Fruit fly (Drosophila melanogaster) whole organism, prepupa: ENCODE results near the gene LSm-4.

ENCODE experiments used
- Blimp-1 ChIP-seq: fragments of 200-800 bp; sonication (Bioruptor generic); optimal IDR thresholded peaks from 3 replicates; lab custom pipeline; 2017; ENCODE audit warnings: missing biosample characterization, missing genetic modification characterization, mild to moderate bottlenecking, moderate library complexity, missing genetic modification reagents
- CG10631 ChIP-seq: fragments of 200-800 bp; sonication (Bioruptor generic); optimal IDR thresholded peaks from 2 replicates; lab custom pipeline; 2016; ENCODE audit warnings: missing biosample characterization, missing genetic modification characterization
- CG11294 ChIP-seq: fragments of 200-800 bp; sonication (Bioruptor generic); IDR thresholded peaks from 2 replicates; pipeline ENCODE4 v1.3.6; 2022; ENCODE audit warnings: missing biosample characterization, missing genetic modification characterization
- CG11762 ChIP-seq: fragments of 200-800 bp; sonication (Bioruptor generic); optimal IDR thresholded peaks from 3 replicates; lab custom pipeline; 2016; ENCODE audit warnings: missing biosample characterization, missing genetic modification characterization; ENCODE audit not compliant: insufficient read depth
- CG11902 ChIP-seq: fragments of 200-800 bp; sonication (Bioruptor generic); optimal IDR thresholded peaks from 3 replicates; lab custom pipeline; 2016; ENCODE audit warnings: missing biosample characterization, missing genetic modification characterization
- CG1621 ChIP-seq: fragments of 200-800 bp; sonication (Bioruptor generic); optimal IDR thresholded peaks from 3 replicates; lab custom pipeline; 2018; ENCODE audit warnings: missing biosample characterization, mild to moderate bottlenecking, missing genetic modification characterization
- CG16779 ChIP-seq: fragments of 200-800 bp; sonication (Bioruptor generic); optimal IDR thresholded peaks from 3 replicates; lab custom pipeline; 2017; ENCODE audit warnings: missing biosample characterization, mild to moderate bottlenecking, missing genetic modification characterization
- CG31627 ChIP-seq: fragments of 200-800 bp; sonication (Bioruptor generic); optimal IDR thresholded peaks from 3 replicates; lab custom pipeline; 2016; ENCODE audit warnings: missing biosample characterization, missing genetic modification characterization
- CG32006 ChIP-seq: fragments of 200-800 bp; sonication (Bioruptor generic); optimal IDR thresholded peaks from 3 replicates; lab custom pipeline; 2017; ENCODE audit warnings: missing biosample characterization, mild to moderate bottlenecking, missing genetic modification characterization
- CG3919 ChIP-seq: fragments of 200-800 bp; sonication (Bioruptor generic); optimal IDR thresholded peaks from 3 replicates; lab custom pipeline; 2016; ENCODE audit warnings: missing biosample characterization, missing genetic modification characterization
- CG4318 ChIP-seq: fragments of 200-800 bp; sonication (Bioruptor generic); optimal IDR thresholded peaks from 3 replicates; lab custom pipeline; 2017; ENCODE audit warnings: missing biosample characterization, mild to moderate bottlenecking, missing genetic modification characterization
- CG6163 ChIP-seq: fragments of 200-800 bp; sonication (Bioruptor generic); IDR thresholded peaks from 3 replicates; pipeline ENCODE4 v1.3.6; 2022; ENCODE audit warnings: missing biosample characterization, missing genetic modification characterization
- CG6276 ChIP-seq: fragments of 200-800 bp; sonication (Bioruptor generic); optimal IDR thresholded peaks from 2 replicates; lab custom pipeline; 2017; ENCODE audit warnings: missing biosample characterization, mild to moderate bottlenecking, missing genetic modification characterization
- CG6792 ChIP-seq: fragments of 200-800 bp; sonication (Bioruptor generic); optimal IDR thresholded peaks from 3 replicates; lab custom pipeline; 2016; ENCODE audit warnings: missing biosample characterization, missing genetic modification characterization
- CG6808 ChIP-seq: fragments of 200-800 bp; sonication (Bioruptor generic); optimal IDR thresholded peaks from 3 replicates; lab custom pipeline; 2017; ENCODE audit warnings: missing biosample characterization, missing genetic modification characterization, mild to moderate bottlenecking, moderate library complexity, missing genetic modification reagents
- CG7368 ChIP-seq: fragments of 200-800 bp; sonication (Bioruptor generic); optimal IDR thresholded peaks from 3 replicates; lab custom pipeline; 2016; ENCODE audit warnings: missing biosample characterization, missing genetic modification characterization
- CG8119 ChIP-seq: fragments of 200-800 bp; sonication (Bioruptor generic); IDR thresholded peaks from 3 replicates; pipeline ENCODE4 v1.3.6; 2022; ENCODE audit warnings: missing biosample characterization, missing genetic modification characterization
- CG8319 ChIP-seq: fragments of 200-800 bp; sonication (Bioruptor generic); optimal IDR thresholded peaks from 3 replicates; lab custom pipeline; 2016; ENCODE audit warnings: missing biosample characterization, missing genetic modification characterization
- CG8632 ChIP-seq: fragments of 200-800 bp; sonication (Bioruptor generic); optimal IDR thresholded peaks from 3 replicates; lab custom pipeline; 2016; ENCODE audit warnings: missing biosample characterization, missing genetic modification characterization
- Eip75B ChIP-seq: fragments of 200-800 bp; sonication (Bioruptor generic); optimal IDR thresholded peaks from 3 replicates; lab custom pipeline; 2016; ENCODE audit warnings: missing biosample characterization, missing genetic modification characterization
- Eip78C ChIP-seq: fragments of 200-800 bp; sonication (Bioruptor generic); peaks from one replicate; lab custom pipeline; 2016; ENCODE audit warnings: missing biosample characterization, missing genetic modification characterization
- Eip93F ChIP-seq: fragments of 200-800 bp; sonication (Bioruptor generic); optimal IDR thresholded peaks from 2 replicates; lab custom pipeline; 2016; ENCODE audit warnings: missing biosample characterization, mild to moderate bottlenecking, missing genetic modification characterization
- Ets21C ChIP-seq: fragments of 200-800 bp; sonication (Bioruptor generic); optimal IDR thresholded peaks from 3 replicates; lab custom pipeline; 2016; ENCODE audit warnings: missing biosample characterization, missing genetic modification characterization
- Ets96B ChIP-seq: fragments of 200-800 bp; optimal IDR thresholded peaks from 2 replicates; lab custom pipeline; 2019; ENCODE audit warnings: missing biosample characterization, mild to moderate bottlenecking, missing genetic modification characterization, moderate library complexity
- Gug ChIP-seq: fragments of 200-800 bp; sonication (Bioruptor generic); IDR thresholded peaks from 2 replicates; pipeline ENCODE4 v1.3.6; 2022; ENCODE audit warnings: missing biosample characterization, missing genetic modification characterization
- Hr38 ChIP-seq: sonication (Bioruptor generic); optimal IDR thresholded peaks from 2 replicates; lab custom pipeline; 2016; ENCODE audit warnings: missing biosample characterization, missing genetic modification characterization
- Hr39 ChIP-seq: fragments of 200-800 bp; sonication (Bioruptor generic); optimal IDR thresholded peaks from 2 replicates; lab custom pipeline; 2016; ENCODE audit warnings: missing biosample characterization, missing genetic modification characterization
- Hr4 ChIP-seq: fragments of 200-800 bp; sonication (Bioruptor generic); optimal IDR thresholded peaks from 3 replicates; lab custom pipeline; 2016; ENCODE audit warnings: missing biosample characterization, missing genetic modification characterization
- Lpt ChIP-seq: fragments of 200-800 bp; sonication (Bioruptor generic); optimal IDR thresholded peaks from 3 replicates; lab custom pipeline; 2016; ENCODE audit warnings: missing biosample characterization, missing genetic modification characterization
- Met ChIP-seq: fragments of 200-800 bp; sonication (Bioruptor generic); optimal IDR thresholded peaks from 3 replicates; lab custom pipeline; 2016; ENCODE audit warnings: missing biosample characterization, missing genetic modification characterization
- OdsH ChIP-seq: fragments of 200-800 bp; sonication (Bioruptor generic); optimal IDR thresholded peaks from 3 replicates; lab custom pipeline; 2016; ENCODE audit warnings: missing biosample characterization, missing genetic modification characterization
- Smox ChIP-seq: fragments of 200-800 bp; sonication (Bioruptor generic); optimal IDR thresholded peaks from 3 replicates; lab custom pipeline; 2016; ENCODE audit warnings: missing biosample characterization, missing genetic modification characterization
- Sox102F ChIP-seq: fragments of 200-800 bp; sonication (Bioruptor generic); optimal IDR thresholded peaks from 2 replicates; lab custom pipeline; 2016; ENCODE audit warnings: missing biosample characterization, mild to moderate bottlenecking, missing genetic modification characterization
- Sox14 ChIP-seq: fragments of 200-800 bp; sonication (Bioruptor generic); optimal IDR thresholded peaks from 3 replicates; lab custom pipeline; 2016; ENCODE audit warnings: missing biosample characterization, missing genetic modification characterization
- Sox15 ChIP-seq: fragments of 200-800 bp; sonication (Bioruptor generic); optimal IDR thresholded peaks from 3 replicates; lab custom pipeline; 2016; ENCODE audit warnings: missing biosample characterization, missing genetic modification characterization
- achi ChIP-seq: fragments of 200-800 bp; sonication (Bioruptor generic); optimal IDR thresholded peaks from 3 replicates; lab custom pipeline; 2016; ENCODE audit warnings: missing biosample characterization, missing genetic modification characterization
- acj6 ChIP-seq: fragments of 200-800 bp; sonication (Bioruptor generic); optimal IDR thresholded peaks from 3 replicates; lab custom pipeline; 2016; ENCODE audit warnings: missing biosample characterization, missing genetic modification characterization
- dac ChIP-seq: fragments of 200-800 bp; sonication (Bioruptor generic); optimal IDR thresholded peaks from 2 replicates; lab custom pipeline; 2017; ENCODE audit warnings: missing biosample characterization, mild to moderate bottlenecking, missing genetic modification characterization
- dsx ChIP-seq: fragments of 200-800 bp; optimal IDR thresholded peaks from 3 replicates; lab custom pipeline; 2019; ENCODE audit warnings: missing biosample characterization, mild to moderate bottlenecking, missing genetic modification characterization, moderate library complexity; ENCODE audit not compliant: poor library complexity, severe bottlenecking
- eg ChIP-seq: fragments of 200-800 bp; sonication (Bioruptor generic); IDR thresholded peaks from 3 replicates; pipeline ENCODE4 v1.3.6; 2022; ENCODE audit warnings: missing biosample characterization, missing genetic modification characterization
- esn ChIP-seq: fragments of 200-800 bp; sonication (Bioruptor generic); optimal IDR thresholded peaks from 2 replicates; lab custom pipeline; 2016; ENCODE audit warnings: missing biosample characterization, mild to moderate bottlenecking, missing genetic modification characterization, moderate library complexity
- fd59A ChIP-seq: fragments of 200-800 bp; sonication (Bioruptor generic); optimal IDR thresholded peaks from 2 replicates; lab custom pipeline; 2017; ENCODE audit warnings: missing biosample characterization, mild to moderate bottlenecking, missing genetic modification characterization, missing genetic modification reagents
- fd85E ChIP-seq: fragments of 200-800 bp; sonication (Bioruptor generic); optimal IDR thresholded peaks from 3 replicates; lab custom pipeline; 2016; ENCODE audit warnings: missing biosample characterization, missing genetic modification characterization
- fkh ChIP-seq: fragments of 200-800 bp; sonication (Bioruptor generic); optimal IDR thresholded peaks from 3 replicates; lab custom pipeline; 2017; ENCODE audit warnings: missing biosample characterization, mild to moderate bottlenecking, missing genetic modification characterization, moderate library complexity
- pdm3 ChIP-seq: fragments of 200-800 bp; sonication (Bioruptor generic); optimal IDR thresholded peaks from 3 replicates; lab custom pipeline; 2016; ENCODE audit warnings: missing biosample characterization, missing genetic modification characterization
- salr ChIP-seq, 2 experiments: fragments of 200-800 bp; sonication (Bioruptor generic); optimal IDR thresholded peaks; 3 replicates each; lab custom pipeline; 2016 to 2018; ENCODE audit warnings: missing biosample characterization in 2 of 2, missing genetic modification characterization in 2 of 2, mild to moderate bottlenecking in 1 of 2
- spab ChIP-seq: fragments of 200-800 bp; sonication (Bioruptor generic); optimal IDR thresholded peaks from 2 replicates; lab custom pipeline; 2017; ENCODE audit warnings: missing biosample characterization, mild to moderate bottlenecking, missing genetic modification characterization, missing genetic modification reagents
- ss ChIP-seq, 2 experiments: fragments of 200-800 bp; sonication (Bioruptor generic); optimal IDR thresholded peaks; 2 replicates in 1 of 2; 3 replicates in 1 of 2; lab custom pipeline; 2017 to 2018; ENCODE audit warnings: mild to moderate bottlenecking in 2 of 2, missing biosample characterization in 2 of 2, missing genetic modification characterization in 2 of 2, moderate library complexity in 1 of 2
- svp ChIP-seq: fragments of 200-800 bp; sonication (Bioruptor generic); peaks from one replicate; lab custom pipeline; 2016; ENCODE audit warnings: missing biosample characterization, missing genetic modification characterization
- topi ChIP-seq: fragments of 200-800 bp; sonication (Bioruptor generic); optimal IDR thresholded peaks from 3 replicates; lab custom pipeline; 2016; ENCODE audit warnings: missing biosample characterization, missing genetic modification characterization
- vri ChIP-seq: fragments of 200-800 bp; sonication (Bioruptor generic); optimal IDR thresholded peaks from 3 replicates; lab custom pipeline; 2016; ENCODE audit warnings: missing biosample characterization, mild to moderate bottlenecking, missing genetic modification characterization

The LSm-4 gene

DNA sequence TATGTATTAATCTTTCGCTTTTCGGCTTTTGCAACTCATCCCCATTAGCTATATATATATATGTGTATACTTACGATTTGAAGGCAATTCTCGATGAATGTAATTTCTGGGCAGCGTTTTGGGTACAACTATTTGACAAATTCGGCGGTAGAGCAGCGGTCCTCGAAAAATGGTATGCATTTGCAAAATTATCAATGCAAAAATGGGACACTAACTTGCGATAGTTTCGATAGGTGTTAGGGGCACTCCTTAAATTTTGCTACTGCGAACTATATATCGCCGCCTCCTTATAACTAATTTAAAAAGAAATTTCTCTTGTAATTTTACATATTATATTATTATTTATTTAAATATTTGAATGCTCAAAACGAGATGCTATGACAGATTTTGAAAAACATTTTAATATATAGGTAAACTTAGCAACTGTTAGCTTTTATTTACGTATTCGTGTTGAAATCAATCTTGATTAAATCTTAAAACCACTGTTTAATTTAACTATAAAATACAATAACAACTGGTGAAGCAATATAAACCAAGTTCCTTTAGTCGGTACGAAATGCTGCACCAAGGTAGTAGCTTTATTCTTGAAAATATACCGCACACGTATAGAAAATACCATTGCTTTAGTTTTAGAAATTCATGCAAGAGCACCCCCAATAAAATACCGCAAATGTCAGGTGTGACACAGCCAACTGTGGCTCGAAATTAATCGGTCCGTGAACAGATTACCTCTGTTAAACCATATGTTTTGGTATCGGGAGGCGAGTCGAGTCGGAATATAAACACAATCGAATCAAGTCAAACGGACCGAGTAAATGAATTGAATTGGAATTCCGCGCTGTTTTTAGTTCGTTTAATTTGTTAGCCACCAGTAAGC lies 8.5 kb upstream of the LSm-4 start, which contains the start of the genes CG5355 and Klp31E:
TSS of gene CG5355 (minus strand) at position 213 of the 877 bp plus-strand sequence.
TSS of gene Klp31E (plus strand) at position 767 of the 877 bp plus-strand sequence.
- TF ChIP-seq CG31627 (GFP tag; lab: Kevin White, UChicago) (peak; percentile 63), svp (GFP tag; lab: Kevin White, UChicago) (no peak), Sox14 (GFP tag; lab: Kevin White, UChicago) (no peak), pdm3 (GFP tag; lab: Kevin White, UChicago) (no peak), CG10631 (peak; percentile 78), eg (no peak), Sox15 (GFP tag; lab: Kevin White, UChicago) (peak; percentile 65), CG32006 (GFP tag; lab: Kevin White, UChicago) (no peak), Sox102F (GFP tag; lab: Kevin White, UChicago) (no peak), Hr39 (GFP tag; lab: Kevin White, UChicago) (peak; percentile 59), Hr38 (GFP tag; lab: Kevin White, UChicago) (no peak), Blimp-1 (peak; percentile 43), CG1621 (tag; lab: Kevin White, UChicago) (no peak), achi (no peak), CG6792 (GFP tag; lab: Kevin White, UChicago) (peak; percentile 42), CG4318 (no peak), CG8119 (GFP tag; lab: Robert Waterston, UW) (no peak), CG11902 (GFP tag; lab: Kevin White, UChicago) (no peak), CG16779 (tag; lab: Kevin White, UChicago) (no peak), CG7368 (GFP tag; lab: Kevin White, UChicago) (no peak), Eip93F (peak; percentile 52), CG11762 (GFP tag; lab: Kevin White, UChicago) (no peak), CG3919 (no peak), topi (GFP tag; lab: Kevin White, UChicago) (no peak), Smox (GFP tag; lab: Kevin White, UChicago) (no peak), Lpt (no peak), Met (no peak), fd59A (GFP tag; lab: Kevin White, UChicago) (no peak), dac (GFP tag; lab: Kevin White, UChicago) (no peak), salr (GFP tag; optimal IDR thresholded peaks at IDR 0.05; lab: Kevin White, UChicago) (no peak), CG6808 (GFP tag; lab: Kevin White, UChicago) (no peak), Ets21C (GFP tag; lab: Kevin White, UChicago) (peak; percentile 39), Gug (GFP tag; lab: Robert Waterston, UW) (0 out of 2 replicates have a peak, but pooled peaks have one; percentile 41), CG6276 (GFP tag; lab: Kevin White, UChicago) (no peak), CG8319 (GFP tag; lab: Kevin White, UChicago) (no peak), Eip78C (peak; percentile 87), CG8632 (GFP tag; lab: Kevin White, UChicago) (no peak), esn (peak; percentile 54), dsx (GFP tag; lab: Kevin White, UChicago) (no peak), CG11294 (no peak), fkh (GFP tag; lab: Kevin White, UChicago) (no peak), Ets96B (tag; lab: Kevin White, UChicago) (peak; percentile 46), Hr4 (no peak), spab (GFP tag; lab: Kevin White, UChicago) (no peak), OdsH (GFP tag; lab: Kevin White, UChicago) (peak; percentile 69), vri (no peak), ss (GFP tag; optimal IDR thresholded peaks at IDR 0.05; lab: Kevin White, UChicago) (no peak), CG6163 (no peak), Eip75B (no peak), acj6 (GFP tag; lab: Kevin White, UChicago) (peak; percentile 50), fd85E (no peak)
